Worm (Caenorhabditis elegans) whole organism, late embryonic: ENCODE measurements around the gene acs-21.

ENCODE experiments used
- C08G9.2 ChIP-seq: sonication (generic microtip); optimal IDR thresholded peaks from 2 replicates; lab custom pipeline; 2016; ENCODE audit warnings: mild to moderate bottlenecking, missing genetic modification characterization, moderate library complexity, missing compliant biosample characterization
- K09A11.1 ChIP-seq: sonication (generic microtip); optimal IDR thresholded peaks from 2 replicates; lab custom pipeline; 2017; ENCODE audit warnings: antibody characterized with exemption, mild to moderate bottlenecking, missing genetic modification characterization, missing compliant biosample characterization; ENCODE audit not compliant: insufficient read depth
- T23F11.4 ChIP-seq: fragments of 200-800 bp; sonication (Bioruptor generic); optimal IDR thresholded peaks from 2 replicates; lab custom pipeline; 2018; ENCODE audit warnings: mild to moderate bottlenecking, missing genetic modification characterization, missing compliant biosample characterization
- ahr-1 ChIP-seq: sonication (generic microtip); optimal IDR thresholded peaks from 2 replicates; lab custom pipeline; 2016; ENCODE audit warnings: missing genetic modification characterization, missing compliant biosample characterization
- ceh-18 ChIP-seq: sonication (generic microtip); optimal IDR thresholded peaks from 2 replicates; lab custom pipeline; 2016; ENCODE audit warnings: missing genetic modification characterization, missing compliant biosample characterization
- ceh-19 ChIP-seq: fragments of 200-800 bp; sonication (Bioruptor generic); optimal IDR thresholded peaks from 2 replicates; lab custom pipeline; 2018; ENCODE audit warnings: mild to moderate bottlenecking, missing genetic modification characterization, missing compliant biosample characterization
- ceh-48 ChIP-seq: sonication (generic microtip); optimal IDR thresholded peaks from 2 replicates; lab custom pipeline; 2016; ENCODE audit warnings: missing genetic modification characterization, inconsistent platforms, missing compliant biosample characterization
- ceh-9 ChIP-seq: sonication (generic microtip); optimal IDR thresholded peaks from 2 replicates; lab custom pipeline; 2016; ENCODE audit warnings: mild to moderate bottlenecking, missing genetic modification characterization, inconsistent platforms, missing compliant biosample characterization
- dmd-4 ChIP-seq: sonication (generic microtip); optimal IDR thresholded peaks from 2 replicates; lab custom pipeline; 2016; ENCODE audit warnings: borderline replicate concordance, missing genetic modification characterization, missing compliant biosample characterization
- elt-2 ChIP-seq: sonication (generic microtip); optimal IDR thresholded peaks from 2 replicates; lab custom pipeline; 2016; ENCODE audit warnings: missing genetic modification reagents, missing genetic modification characterization, missing compliant biosample characterization
- fax-1 ChIP-seq: sonication (generic microtip); optimal IDR thresholded peaks from 2 replicates; lab custom pipeline; 2016; ENCODE audit warnings: missing genotype, missing genetic modification characterization, missing compliant biosample characterization
- fkh-10 ChIP-seq: fragments of 150-350 bp; optimal IDR thresholded peaks from 2 replicates; lab custom pipeline; 2014; ENCODE audit warnings: missing biosample characterization, missing genetic modification reagents, missing genetic modification characterization
- fkh-6 ChIP-seq: sonication (generic microtip); optimal IDR thresholded peaks from 2 replicates; lab custom pipeline; 2016; ENCODE audit warnings: missing genetic modification characterization, missing compliant biosample characterization
- hlh-30 ChIP-seq: sonication (generic microtip); optimal IDR thresholded peaks from 2 replicates; lab custom pipeline; 2017; ENCODE audit warnings: antibody characterized with exemption, missing genetic modification characterization, missing compliant biosample characterization; ENCODE audit not compliant: insufficient read depth
- hlh-8 ChIP-seq: sonication (generic microtip); optimal IDR thresholded peaks from 2 replicates; lab custom pipeline; 2016; ENCODE audit warnings: missing genotype, missing genetic modification characterization, missing compliant biosample characterization
- lim-6 ChIP-seq: sonication (generic microtip); optimal IDR thresholded peaks from 2 replicates; lab custom pipeline; 2016; ENCODE audit warnings: missing genetic modification characterization, missing compliant biosample characterization
- odd-2 ChIP-seq: sonication (generic microtip); optimal IDR thresholded peaks from 2 replicates; lab custom pipeline; 2017; ENCODE audit warnings: antibody characterized with exemption, mild to moderate bottlenecking, missing genetic modification characterization, missing compliant biosample characterization
- pag-3 ChIP-seq: sonication (generic microtip); optimal IDR thresholded peaks from 2 replicates; lab custom pipeline; 2016; ENCODE audit warnings: missing compliant biosample characterization, missing genetic modification characterization, borderline replicate concordance
- pat-9 ChIP-seq: fragments of 200-800 bp; sonication (Bioruptor generic); optimal IDR thresholded peaks from 2 replicates; lab custom pipeline; 2018; ENCODE audit warnings: mild to moderate bottlenecking, missing genetic modification characterization, moderate library complexity, missing compliant biosample characterization
- pha-2 ChIP-seq: sonication (generic microtip); optimal IDR thresholded peaks from 2 replicates; lab custom pipeline; 2017; ENCODE audit warnings: mild to moderate bottlenecking, missing genetic modification characterization, missing compliant biosample characterization
- pha-4 ChIP-seq: fragments of 150-350 bp; optimal IDR thresholded peaks from 2 replicates; lab custom pipeline; 2018; ENCODE audit warnings: missing biosample characterization, missing genetic modification reagents, missing genetic modification characterization
- pqm-1 ChIP-seq: sonication (generic microtip); optimal IDR thresholded peaks from 2 replicates; lab custom pipeline; 2016; ENCODE audit warnings: missing genetic modification characterization, missing compliant biosample characterization
- sdc-2 ChIP-seq: sonication (generic microtip); optimal IDR thresholded peaks from 2 replicates; lab custom pipeline; 2016; ENCODE audit warnings: missing genotype, missing genetic modification characterization, missing compliant biosample characterization
- sox-4 ChIP-seq: sonication (generic microtip); optimal IDR thresholded peaks from 2 replicates; lab custom pipeline; 2017; ENCODE audit warnings: mild to moderate bottlenecking, missing genetic modification characterization, inconsistent platforms, missing compliant biosample characterization
- tbx-2 ChIP-seq: sonication (generic microtip); optimal IDR thresholded peaks from 2 replicates; lab custom pipeline; 2016; ENCODE audit warnings: missing genetic modification characterization, missing compliant biosample characterization
- ttx-3 ChIP-seq: sonication (generic microtip); optimal IDR thresholded peaks from 2 replicates; lab custom pipeline; 2016; ENCODE audit warnings: missing genetic modification reagents, missing genetic modification characterization, missing compliant biosample characterization
- unc-3 ChIP-seq, 2 experiments: fragments of 200-800 bp in 1 of 2; sonication (Bioruptor generic) in 1 of 2; sonication (generic microtip) in 1 of 2; conservative IDR thresholded peaks in 1 of 2; optimal IDR thresholded peaks in 1 of 2; 2 replicates each; pipeline versions ENCODE4 v1.3.6 to Lab custom; 2016 to 2022; ENCODE audit warnings: missing compliant biosample characterization in 2 of 2, missing genetic modification characterization in 2 of 2, missing genetic modification reagents in 1 of 2
- unc-55 ChIP-seq: sonication (generic microtip); optimal IDR thresholded peaks from 2 replicates; lab custom pipeline; 2017; ENCODE audit warnings: missing biosample characterization, missing genetic modification reagents, missing genetic modification characterization
- ztf-16 ChIP-seq: sonication (generic microtip); optimal IDR thresholded peaks from 2 replicates; lab custom pipeline; 2017; ENCODE audit warnings: missing genetic modification characterization, missing compliant biosample characterization

Gene acs-21

ce11 chrV:3127670-3128069 lies 38.8 kb downstream of the acs-21 start, which contains the start of gene Y73C8C.10:
TSS of gene Y73C8C.10 (minus strand) at chrV:3127770.
- TF ChIP-seq hlh-30 (tag; lab: Kevin White, UChicago) (no peak), pha-4 (tag; lab: Kevin White, UChicago) (no peak), ceh-18 (tag; lab: Kevin White, UChicago) (no peak), unc-55 (no peak), ceh-19 (GFP tag; lab: Kevin White, UChicago) (no peak), lim-6 (tag; lab: Kevin White, UChicago) (no peak), ttx-3 (tag; lab: Kevin White, UChicago) (no peak), pag-3 (tag; lab: Kevin White, UChicago) (no peak), pat-9 (tag; lab: Kevin White, UChicago) (no peak)

ce11 chrV:3128803-3129202 lies 39.9 kb downstream of the acs-21 start, which contains the start of gene tat-6:
TSS of gene tat-6 (plus strand) at chrV:3129103.
- TF ChIP-seq lim-6 (tag; lab: Kevin White, UChicago) (no peak), T23F11.4 (GFP tag; lab: Kevin White, UChicago) (no peak), unc-3 (GFP tag; conservative IDR thresholded peaks at IDR 0.05; lab: Robert Waterston, UW) (no peak), unc-3 (tag; optimal IDR thresholded peaks at IDR 0.05; lab: Kevin White, UChicago) (no peak), pat-9 (tag; lab: Kevin White, UChicago) (no peak), elt-2 (tag; lab: Kevin White, UChicago) (no peak), odd-2 (tag; lab: Kevin White, UChicago) (no peak), tbx-2 (tag; lab: Kevin White, UChicago) (no peak), ceh-19 (GFP tag; lab: Kevin White, UChicago) (no peak), fkh-10 (GFP tag; lab: Kevin White, UChicago) (no peak), sdc-2 (tag; lab: Kevin White, UChicago) (no peak)

DNA sequence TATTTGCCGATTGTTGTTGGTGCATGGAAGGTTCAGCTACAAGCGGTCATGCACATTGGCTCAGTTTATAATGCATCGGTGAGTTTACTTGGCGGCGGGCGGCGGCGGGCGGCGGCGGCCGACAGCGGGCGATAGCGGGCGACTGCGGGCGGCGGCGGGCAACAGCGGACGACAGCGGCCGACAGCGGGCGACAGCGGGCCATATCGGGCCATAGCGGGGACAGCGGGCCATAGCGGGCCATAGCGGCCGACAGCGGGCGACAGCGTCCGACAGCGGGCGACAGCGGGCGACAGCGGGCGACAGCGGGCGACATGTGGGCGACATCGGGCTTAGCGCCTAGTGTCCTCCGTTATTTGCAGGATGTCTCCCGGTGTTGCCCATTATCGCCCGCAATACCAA lies 43.2 kb downstream of the acs-21 start:
- TF ChIP-seq ztf-16 (tag; lab: Kevin White, UChicago) (no peak), fax-1 (tag; lab: Kevin White, UChicago) (no peak), fkh-6 (no peak), pha-4 (tag; lab: Kevin White, UChicago) (no peak), pha-2 (tag; lab: Kevin White, UChicago) (no peak), sdc-2 (tag; lab: Kevin White, UChicago) (no peak), K09A11.1 (no peak), pqm-1 (tag; lab: Kevin White, UChicago) (no peak), odd-2 (tag; lab: Kevin White, UChicago) (no peak)

ce11 chrV:3133293-3133755 lies 44.5 kb downstream of the acs-21 start, which contains the start of gene F02C9.2:
TSS of gene F02C9.2 (plus strand) at chrV:3133705.
- TF ChIP-seq pha-2 (tag; lab: Kevin White, UChicago), result no peak

DNA sequence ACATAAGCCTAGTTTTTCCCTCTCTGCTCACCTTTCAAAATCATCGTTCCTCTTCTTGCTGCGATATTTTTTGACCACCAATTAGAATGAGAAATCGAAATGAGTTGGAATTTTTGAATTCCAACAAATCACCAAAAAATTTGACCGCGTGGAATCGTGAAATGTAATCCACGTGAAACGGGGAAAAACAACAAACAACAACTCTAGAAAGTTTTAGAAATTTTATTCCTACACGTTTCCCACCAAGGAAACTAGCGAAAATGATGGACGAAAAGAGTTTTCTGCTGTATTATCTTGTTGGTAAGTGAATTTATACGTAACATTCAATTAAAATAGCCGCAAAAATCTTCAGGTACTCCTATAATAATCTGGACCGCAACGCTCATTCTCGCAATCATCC lies 49.6 kb downstream of the acs-21 start, which contains the start of the genes irld-3 and F02C9.1:
Gene irld-3, minus strand, starts transcription at position 101 of the 400 bp plus-strand sequence.
Gene F02C9.1, plus strand, starts transcription at position 216 of the 400 bp plus-strand sequence.
- TF ChIP-seq odd-2 (tag; lab: Kevin White, UChicago) (no peak), ceh-9 (tag; lab: Kevin White, UChicago) (no peak), sox-4 (tag; lab: Kevin White, UChicago) (no peak), hlh-8 (tag; lab: Kevin White, UChicago) (no peak), dmd-4 (tag; lab: Kevin White, UChicago) (no peak), ahr-1 (no peak), pag-3 (tag; lab: Kevin White, UChicago) (no peak), ceh-48 (no peak), ceh-18 (tag; lab: Kevin White, UChicago) (no peak), C08G9.2 (tag; lab: Kevin White, UChicago) (no peak)
